Fruit fly (Drosophila melanogaster) whole organism, adult: Measurements from ENCODE around the gene CG44006.
A peak's percentile ranks its signal among the peaks of the same experiment; 100 is the strongest.

Source experiments
- CG11617 ChIP-seq: fragments of 200-800 bp; sonication (Bioruptor generic); optimal IDR thresholded peaks from 2 replicates; lab custom pipeline; 2017; ENCODE audit warnings: mild to moderate bottlenecking, missing biosample characterization, missing genetic modification reagents, missing genetic modification characterization
- CG12768 ChIP-seq: fragments of 200-800 bp; sonication (Bioruptor generic); optimal IDR thresholded peaks from 2 replicates; lab custom pipeline; 2017; ENCODE audit warnings: missing biosample characterization, missing genetic modification characterization, mild to moderate bottlenecking, moderate library complexity, missing genetic modification reagents
- CG14711 ChIP-seq: fragments of 200-800 bp; sonication (Bioruptor generic); optimal IDR thresholded peaks from 2 replicates; lab custom pipeline; 2018; ENCODE audit warnings: missing biosample characterization, mild to moderate bottlenecking, missing genetic modification characterization, moderate library complexity
- CG1620 ChIP-seq: fragments of 200-800 bp; sonication (Bioruptor generic); optimal IDR thresholded peaks from 2 replicates; lab custom pipeline; 2016; ENCODE audit warnings: missing biosample characterization, missing genetic modification characterization
- CG33017 ChIP-seq: fragments of 200-800 bp; sonication (Bioruptor generic); optimal IDR thresholded peaks from 2 replicates; lab custom pipeline; 2018; ENCODE audit warnings: missing biosample characterization, mild to moderate bottlenecking, missing genetic modification characterization, moderate library complexity
- CG5204 ChIP-seq: fragments of 200-800 bp; sonication (Bioruptor generic); optimal IDR thresholded peaks from 2 replicates; lab custom pipeline; 2016; ENCODE audit warnings: missing biosample characterization, missing genetic modification characterization
- CG7045 ChIP-seq: fragments of 200-800 bp; sonication (Bioruptor generic); optimal IDR thresholded peaks from 2 replicates; lab custom pipeline; 2017; ENCODE audit warnings: missing biosample characterization, mild to moderate bottlenecking, missing genetic modification characterization
- CG7101 ChIP-seq: fragments of 200-800 bp; sonication (Bioruptor generic); optimal IDR thresholded peaks from 2 replicates; lab custom pipeline; 2018; ENCODE audit warnings: missing biosample characterization, mild to moderate bottlenecking, missing genetic modification characterization, moderate library complexity
- Clk ChIP-seq: fragments of 200-800 bp; sonication (Bioruptor generic); optimal IDR thresholded peaks from 2 replicates; lab custom pipeline; 2017; ENCODE audit warnings: missing biosample characterization, missing genetic modification characterization
- Crg-1 ChIP-seq: fragments of 200-800 bp; sonication (Bioruptor generic); optimal IDR thresholded peaks from 2 replicates; lab custom pipeline; 2016; ENCODE audit warnings: missing biosample characterization, missing genetic modification characterization
- Hr96 ChIP-seq: fragments of 200-800 bp; sonication (Bioruptor generic); optimal IDR thresholded peaks from 2 replicates; lab custom pipeline; 2016; ENCODE audit warnings: missing biosample characterization, missing genetic modification characterization
- Mnt ChIP-seq: fragments of 200-800 bp; sonication (Bioruptor generic); optimal IDR thresholded peaks from 2 replicates; lab custom pipeline; 2016; ENCODE audit warnings: missing biosample characterization, mild to moderate bottlenecking, missing genetic modification characterization
- bab1 ChIP-seq: fragments of 200-800 bp; sonication (Bioruptor generic); optimal IDR thresholded peaks from 3 replicates; lab custom pipeline; 2019; ENCODE audit warnings: missing biosample characterization, mild to moderate bottlenecking, missing genetic modification characterization, moderate library complexity
- cic ChIP-seq: fragments of 200-800 bp; sonication (Bioruptor generic); optimal IDR thresholded peaks from 2 replicates; lab custom pipeline; 2017; ENCODE audit warnings: missing biosample characterization, mild to moderate bottlenecking, missing genetic modification characterization, moderate library complexity
- cnc ChIP-seq, 2 experiments: fragments of >200 bp; optimal IDR thresholded peaks; 2 replicates each; lab custom pipeline; 2017
- kay ChIP-seq: fragments of 200-800 bp; sonication (Bioruptor generic); peaks from one replicate; lab custom pipeline; 2016; ENCODE audit warnings: missing biosample characterization, missing genetic modification characterization, borderline replicate concordance
- ovo ChIP-seq: fragments of 200-800 bp; sonication (Bioruptor generic); optimal IDR thresholded peaks from 2 replicates; lab custom pipeline; 2016; ENCODE audit warnings: missing biosample characterization, missing genetic modification characterization
- pad ChIP-seq: fragments of 200-800 bp; sonication (Bioruptor generic); optimal IDR thresholded peaks from 3 replicates; lab custom pipeline; 2017; ENCODE audit warnings: missing biosample characterization, missing genetic modification characterization, mild to moderate bottlenecking, moderate library complexity, missing genetic modification reagents
- tj ChIP-seq: fragments of 200-800 bp; sonication (Bioruptor generic); optimal IDR thresholded peaks from 3 replicates; lab custom pipeline; 2017; ENCODE audit warnings: missing biosample characterization, mild to moderate bottlenecking, missing genetic modification characterization, moderate library complexity
- toe ChIP-seq: fragments of 200-800 bp; sonication (Bioruptor generic); optimal IDR thresholded peaks from 2 replicates; lab custom pipeline; 2016; ENCODE audit warnings: missing biosample characterization, missing genetic modification characterization

The CG44006 gene

DNA sequence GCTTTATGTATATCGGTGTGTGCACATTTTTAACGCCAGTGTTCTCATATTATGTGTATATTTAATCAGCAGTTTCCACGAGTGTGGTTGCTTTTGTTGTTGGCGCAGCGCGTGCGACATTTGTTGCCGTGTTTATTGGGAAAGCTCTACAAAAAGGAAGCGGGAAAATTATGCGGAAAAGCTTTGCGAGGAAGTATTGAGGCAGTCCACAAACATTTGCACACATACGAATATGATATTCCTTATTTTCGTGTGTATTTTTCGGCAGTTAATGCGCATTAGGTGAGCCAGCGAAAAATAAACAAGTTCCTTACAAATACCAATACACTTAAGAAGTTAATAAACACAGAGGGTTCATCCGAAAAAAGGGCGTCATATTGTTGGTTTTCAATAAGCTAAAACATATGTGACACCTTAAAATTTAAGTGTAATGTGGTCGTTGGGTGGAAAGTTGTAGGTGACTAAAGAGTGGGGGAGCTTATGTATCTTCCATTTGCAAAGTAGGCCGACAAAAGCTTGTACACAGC is 39.6 kb downstream of the CG44006 start:
- TF ChIP-seq cic (no peak), Mnt (GFP tag; lab: Kevin White, UChicago) (no peak), pad (GFP tag; lab: Kevin White, UChicago) (no peak), kay (GFP tag; lab: Kevin White, UChicago) (peak; percentile 7)

DNA sequence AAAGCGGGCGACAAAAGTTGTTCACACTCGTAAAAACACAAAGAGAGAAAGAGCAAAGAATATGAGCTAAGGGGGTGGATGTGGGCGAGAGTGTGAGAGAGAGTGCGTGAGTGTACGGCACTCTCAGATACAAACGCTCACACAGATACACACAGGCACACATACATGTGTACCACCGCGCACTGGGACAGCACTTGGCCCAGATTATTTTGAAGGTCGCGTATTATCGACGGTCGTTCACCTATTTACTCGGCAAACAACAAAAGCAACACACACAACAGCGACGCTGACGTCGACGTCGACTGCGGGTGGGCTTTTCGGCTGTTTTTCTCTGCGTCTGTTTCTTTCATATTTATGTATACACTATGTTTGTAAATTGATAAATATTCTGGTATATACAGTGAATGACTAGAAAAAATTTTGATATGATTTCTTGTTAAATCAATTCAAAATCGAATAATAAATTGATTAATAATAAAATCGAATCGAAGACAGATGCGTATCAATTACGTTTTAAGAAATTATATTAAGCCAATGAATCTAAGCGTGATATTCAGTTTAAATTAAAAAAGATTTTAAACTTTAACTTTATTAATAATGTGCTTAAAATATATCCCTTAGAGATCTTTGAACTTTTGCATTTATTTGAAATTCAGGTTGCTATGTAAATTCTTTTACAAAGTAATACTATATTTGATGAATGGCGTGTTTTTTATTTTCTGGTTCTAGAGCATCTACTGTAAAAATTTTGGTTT is 40.2 kb downstream of the CG44006 start:
- TF ChIP-seq ovo (peak; percentile 7), CG14711 (tag; lab: Kevin White, UChicago) (no peak), toe (GFP tag; lab: Kevin White, UChicago) (no peak), CG1620 (GFP tag; lab: Kevin White, UChicago) (no peak), CG7101 (peak; percentile 47), CG5204 (GFP tag; lab: Kevin White, UChicago) (no peak), cnc (optimal IDR thresholded peaks at IDR 0.05; lab: Kevin White, UChicago) (no peak), tj (no peak), CG12768 (GFP tag; lab: Kevin White, UChicago) (peak; percentile 10), CG33017 (tag; lab: Kevin White, UChicago) (no peak), cic (peak; percentile 42), Hr96 (GFP tag; lab: Kevin White, UChicago) (peak; percentile 12), pad (GFP tag; lab: Kevin White, UChicago) (peak; percentile 33), CG11617 (GFP tag; lab: Kevin White, UChicago) (no peak), bab1 (GFP tag; lab: Kevin White, UChicago) (no peak), Mnt (GFP tag; lab: Kevin White, UChicago) (peak; percentile 4), Clk (GFP tag; lab: Kevin White, UChicago) (no peak), kay (GFP tag; lab: Kevin White, UChicago) (no peak), CG7045 (GFP tag; lab: Kevin White, UChicago) (no peak), Crg-1 (GFP tag; lab: Kevin White, UChicago) (no peak)

DNA sequence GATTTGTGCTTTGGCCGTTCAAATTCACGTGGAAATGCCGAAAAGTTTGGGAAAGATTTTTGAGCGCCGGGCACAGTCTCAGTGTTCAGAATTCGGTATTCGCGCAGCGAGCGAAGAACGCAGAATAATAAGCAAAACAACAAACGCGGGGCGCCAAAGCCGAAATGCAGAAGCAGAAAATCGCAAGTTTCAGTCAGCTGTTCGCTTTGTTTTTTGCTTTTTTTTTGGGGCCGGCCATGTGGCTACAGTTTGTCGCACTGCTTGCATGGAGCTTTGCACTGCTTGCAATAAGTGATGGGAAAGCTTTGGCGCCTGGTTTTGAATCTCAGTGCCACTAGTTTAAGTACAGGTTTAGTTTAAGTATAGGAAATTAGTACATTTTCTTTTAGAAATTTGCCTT is 44.0 kb downstream of the CG44006 start:
- TF ChIP-seq kay (GFP tag; lab: Kevin White, UChicago) (no peak), CG11617 (GFP tag; lab: Kevin White, UChicago) (peak; percentile 42), CG7101 (no peak), cic (peak; percentile 35), Mnt (GFP tag; lab: Kevin White, UChicago) (peak; percentile 83), CG33017 (tag; lab: Kevin White, UChicago) (no peak), ovo (no peak), bab1 (GFP tag; lab: Kevin White, UChicago) (peak; percentile 77), Hr96 (GFP tag; lab: Kevin White, UChicago) (no peak), tj (peak; percentile 34), CG14711 (tag; lab: Kevin White, UChicago) (no peak)

DNA sequence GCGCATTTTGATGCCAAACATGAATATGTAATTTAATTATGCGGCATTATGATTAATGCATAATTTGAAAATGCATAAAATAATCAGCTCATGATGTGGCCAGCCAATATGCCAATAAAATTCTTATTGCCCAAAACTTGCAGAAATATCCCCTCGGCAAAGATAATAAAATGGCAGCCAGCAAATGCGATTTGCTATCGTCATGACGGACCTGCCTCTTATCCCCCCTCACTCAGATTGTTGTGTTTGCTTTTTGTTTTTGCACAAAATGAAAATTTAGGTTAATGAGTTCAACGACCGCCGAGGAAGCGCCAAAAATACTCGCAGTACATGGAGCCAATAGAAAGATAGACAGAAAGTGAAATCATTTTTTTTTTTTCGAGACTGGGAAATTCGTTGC is 45.4 kb downstream of the CG44006 start:
- TF ChIP-seq pad (GFP tag; lab: Kevin White, UChicago) (no peak), kay (GFP tag; lab: Kevin White, UChicago) (no peak), CG7101 (no peak), bab1 (GFP tag; lab: Kevin White, UChicago) (no peak), CG12768 (GFP tag; lab: Kevin White, UChicago) (no peak), CG33017 (tag; lab: Kevin White, UChicago) (no peak), Hr96 (GFP tag; lab: Kevin White, UChicago) (no peak), CG1620 (GFP tag; lab: Kevin White, UChicago) (no peak), CG11617 (GFP tag; lab: Kevin White, UChicago) (no peak), Clk (GFP tag; lab: Kevin White, UChicago) (no peak)

DNA sequence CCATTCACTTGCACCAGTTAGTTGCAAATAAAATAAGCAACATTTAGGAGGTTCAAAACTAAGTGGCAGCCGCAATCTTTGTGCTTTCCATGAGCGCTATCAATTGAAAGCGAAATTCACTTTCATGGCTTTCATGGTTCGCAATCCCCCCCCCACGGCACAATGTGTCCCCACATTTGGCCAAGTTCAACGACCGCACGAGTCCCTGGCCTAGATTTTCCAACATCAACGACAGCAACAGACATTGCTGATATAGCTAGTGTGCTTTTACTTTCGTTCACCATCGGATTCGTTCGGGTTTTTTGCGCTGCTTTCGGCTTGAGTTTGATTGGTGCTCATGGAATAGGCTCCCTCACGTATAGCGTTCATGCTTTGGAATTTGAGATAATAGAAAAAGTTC is 46.3 kb downstream of the CG44006 start:
- TF ChIP-seq CG14711 (tag; lab: Kevin White, UChicago): no peak
- no peak for TF ChIP-seq cic
- no peak for TF ChIP-seq CG33017 (tag; lab: Kevin White, UChicago)
- no peak for TF ChIP-seq CG7045 (GFP tag; lab: Kevin White, UChicago)
- TF ChIP-seq CG7101: no peak
- no peak for TF ChIP-seq CG5204 (GFP tag; lab: Kevin White, UChicago)
- TF ChIP-seq pad (GFP tag; lab: Kevin White, UChicago): peak; percentile 19

DNA sequence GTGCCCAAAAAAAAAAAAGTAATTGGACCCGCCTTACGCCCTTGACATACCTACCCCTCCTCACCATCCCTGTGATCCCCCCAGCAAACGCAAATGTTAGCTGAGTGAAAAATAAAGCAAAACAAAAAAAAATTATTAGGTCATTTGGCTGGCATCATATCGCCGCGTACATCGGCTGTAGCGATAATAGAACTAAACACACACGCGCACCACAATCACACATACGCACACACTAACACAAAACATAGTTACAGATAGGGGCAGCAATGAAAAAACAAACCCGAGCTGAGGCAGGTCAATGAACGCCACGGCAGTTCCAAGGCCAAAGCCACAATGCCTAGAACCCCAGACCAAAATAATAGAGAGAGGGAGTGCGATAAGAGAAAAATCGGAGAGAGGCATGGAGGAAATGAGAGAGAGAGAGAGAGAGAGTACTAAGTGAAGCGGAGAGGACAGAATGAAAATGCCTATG is 47.4 kb downstream of the CG44006 start:
- TF ChIP-seq cic: peak; percentile 7
- TF ChIP-seq kay (GFP tag; lab: Kevin White, UChicago): peak; percentile 70
- TF ChIP-seq bab1 (GFP tag; lab: Kevin White, UChicago): no peak

DNA sequence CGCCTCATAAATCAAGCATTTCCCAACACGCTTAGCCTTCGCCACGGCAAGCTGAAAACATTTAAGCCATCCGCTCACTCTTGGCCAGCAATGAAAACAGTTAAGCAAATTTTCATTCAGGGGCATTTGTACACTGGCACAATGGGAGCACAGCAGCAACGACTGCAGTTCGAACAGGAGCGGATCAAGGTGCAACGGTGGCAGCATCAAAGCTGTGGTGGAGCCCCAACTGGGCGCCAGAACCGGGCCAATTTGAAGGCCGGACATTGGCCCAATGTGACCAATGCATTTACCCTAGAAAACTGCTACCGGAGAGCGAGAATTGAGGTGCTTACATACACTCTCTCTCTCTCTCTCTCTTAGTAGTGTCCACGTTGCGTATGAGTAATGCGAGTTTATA is 48.1 kb downstream of the CG44006 start:
- no peak for TF ChIP-seq CG14711 (tag; lab: Kevin White, UChicago)
- TF ChIP-seq CG7045 (GFP tag; lab: Kevin White, UChicago): no peak
- TF ChIP-seq kay (GFP tag; lab: Kevin White, UChicago): no peak
- TF ChIP-seq toe (GFP tag; lab: Kevin White, UChicago): no peak
- TF ChIP-seq Crg-1 (GFP tag; lab: Kevin White, UChicago): no peak
- no peak for TF ChIP-seq pad (GFP tag; lab: Kevin White, UChicago)
- TF ChIP-seq Clk (GFP tag; lab: Kevin White, UChicago): no peak
- TF ChIP-seq CG1620 (GFP tag; lab: Kevin White, UChicago): no peak
- no peak for TF ChIP-seq tj
